Worm (Caenorhabditis elegans): ENCODE results near the gene Y14H12B.1.
A peak's percentile ranks its signal among the peaks of the same experiment; 100 is the strongest.

The Y14H12B.1 gene

ce11 chrII:3906615-3907190 is 27.5 kb upstream of the Y14H12B.1 start, which contains the start of the genes F53C3.11 and fbxb-103:
TSS of gene F53C3.11 (minus strand) at chrII:3906715.
TSS of gene fbxb-103 (plus strand) at chrII:3907140.
- TF ChIP-seq aly-2 (tag; optimal IDR thresholded peaks at IDR 0.05) = no peak
- TF ChIP-seq ceh-9 (tag; optimal IDR thresholded peaks at IDR 0.05) = no peak
- no peak for TF ChIP-seq lin-39 (tag; optimal IDR thresholded peaks at IDR 0.05)
- no peak for TF ChIP-seq elt-3 (tag; optimal IDR thresholded peaks at IDR 0.05)

ce11 chrII:3908135-3908534 is 26.1 kb upstream of the Y14H12B.1 start:
- no peak for TF ChIP-seq nhr-28 (tag; optimal IDR thresholded peaks at IDR 0.05)
- TF ChIP-seq nfya-1 (tag; optimal IDR thresholded peaks at IDR 0.05; ENCODE audit: insufficient read depth) = peak; percentile 64

- TF ChIP-seq nhr-11 (tag; optimal IDR thresholded peaks at IDR 0.05) = no peak
- TF ChIP-seq R02D3.7 (tag; optimal IDR thresholded peaks at IDR 0.05) = no peak
- TF ChIP-seq fkh-10 (GFP tag; optimal IDR thresholded peaks at IDR 0.05) = no peak
- TF ChIP-seq nhr-77 (tag; optimal IDR thresholded peaks at IDR 0.05) = no peak
- no peak for TF ChIP-seq aly-2 (tag; optimal IDR thresholded peaks at IDR 0.05)
- TF ChIP-seq nfya-1 (tag; optimal IDR thresholded peaks at IDR 0.05; ENCODE audit: insufficient read depth) = no peak
- no peak for TF ChIP-seq nhr-76 (tag; optimal IDR thresholded peaks at IDR 0.05)
Observed at ce11 chrII:3909301-3909700, 24.9 kb upstream of the Y14H12B.1 start.

- TF ChIP-seq nhr-28 (tag; optimal IDR thresholded peaks at IDR 0.05) = no peak
- TF ChIP-seq egl-27 (tag; optimal IDR thresholded peaks at IDR 0.05) = no peak
- no peak for TF ChIP-seq elt-1 (tag; optimal IDR thresholded peaks at IDR 0.05)
- no peak for TF ChIP-seq ceh-16 (tag; optimal IDR thresholded peaks at IDR 0.05)
- TF ChIP-seq nhr-67 (tag; optimal IDR thresholded peaks at IDR 0.05) = no peak
- TF ChIP-seq nhr-237 (tag; optimal IDR thresholded peaks at IDR 0.05) = no peak
- no peak for TF ChIP-seq unc-39 (tag; optimal IDR thresholded peaks at IDR 0.05)
- TF ChIP-seq nhr-23 (tag; optimal IDR thresholded peaks at IDR 0.05) = no peak
Observed at ce11 chrII:3910737-3911136, 23.5 kb upstream of the Y14H12B.1 start, which contains the start of gene bcmo-2. TSS of gene bcmo-2 (minus strand) at chrII:3910837.

ce11 chrII:3911284-3911683 is 23.0 kb upstream of the Y14H12B.1 start:
- TF ChIP-seq ceh-28 (tag; optimal IDR thresholded peaks at IDR 0.05) (peak; percentile 30), zag-1 (tag; optimal IDR thresholded peaks at IDR 0.05) (no peak), egl-27 (tag; optimal IDR thresholded peaks at IDR 0.05) (no peak), fos-1 (tag; optimal IDR thresholded peaks at IDR 0.05) (no peak), lsy-12 (tag; optimal IDR thresholded peaks at IDR 0.05) (no peak), ceh-9 (tag; optimal IDR thresholded peaks at IDR 0.05) (no peak), unc-39 (tag; optimal IDR thresholded peaks at IDR 0.05) (no peak), mml-1 (tag; optimal IDR thresholded peaks at IDR 0.05) (no peak), nhr-43 (tag; optimal IDR thresholded peaks at IDR 0.05; ENCODE audit: poor library complexity, severe bottlenecking) (no peak), lin-15B (tag; optimal IDR thresholded peaks at IDR 0.05) (no peak), elt-2 (tag; optimal IDR thresholded peaks at IDR 0.05) (peak; percentile 86), fkh-2 (tag; optimal IDR thresholded peaks at IDR 0.05) (no peak), nhr-25 (tag; optimal IDR thresholded peaks at IDR 0.05) (no peak), ztf-11 (tag; optimal IDR thresholded peaks at IDR 0.05) (no peak), daf-12 (tag; optimal IDR thresholded peaks at IDR 0.05) (no peak), ceh-16 (tag; optimal IDR thresholded peaks at IDR 0.05) (no peak), ama-1 (optimal IDR thresholded peaks at IDR 0.05) (no peak), tbx-2 (tag; optimal IDR thresholded peaks at IDR 0.05) (no peak), nhr-11 (tag; optimal IDR thresholded peaks at IDR 0.05) (no peak), elt-1 (tag; optimal IDR thresholded peaks at IDR 0.05) (no peak), pha-4 (tag; optimal IDR thresholded peaks at IDR 0.05) (peak; percentile 89), unc-62 (GFP tag; optimal IDR thresholded peaks at IDR 0.05) (no peak), nhr-237 (tag; optimal IDR thresholded peaks at IDR 0.05) (no peak), jun-1 (tag; optimal IDR thresholded peaks at IDR 0.05) (peak; percentile 29), nfya-1 (tag; optimal IDR thresholded peaks at IDR 0.05; ENCODE audit: insufficient read depth) (no peak), lin-39 (tag; optimal IDR thresholded peaks at IDR 0.05) (no peak), nhr-12 (tag; optimal IDR thresholded peaks at IDR 0.05) (no peak), ZK546.5 (tag; optimal IDR thresholded peaks at IDR 0.05) (no peak), R02D3.7 (tag; optimal IDR thresholded peaks at IDR 0.05) (no peak), nhr-23 (tag; optimal IDR thresholded peaks at IDR 0.05) (no peak), ztf-4 (tag; optimal IDR thresholded peaks at IDR 0.05) (no peak), elt-3 (tag; optimal IDR thresholded peaks at IDR 0.05) (no peak), fkh-10 (GFP tag; optimal IDR thresholded peaks at IDR 0.05) (no peak), ceh-82 (tag; optimal IDR thresholded peaks at IDR 0.05) (no peak), snpc-4 (tag; optimal IDR thresholded peaks at IDR 0.05) (peak; percentile 43), skn-1 (tag; optimal IDR thresholded peaks at IDR 0.05) (no peak), mdl-1 (tag; optimal IDR thresholded peaks at IDR 0.05) (no peak), hmg-11 (tag; optimal IDR thresholded peaks at IDR 0.05) (no peak), egl-5 (tag; optimal IDR thresholded peaks at IDR 0.05) (no peak), nhr-28 (tag; optimal IDR thresholded peaks at IDR 0.05) (no peak)

Measured in whole organism, L3 larva.